Worm (Caenorhabditis elegans): ENCODE data around the gene mes-6.

mes-6 gene

ce11 chrIV:8511056-8511455 is at the start of gene mes-6:
TSS of gene mes-6 (plus strand) at chrIV:8511284.
- TF ChIP-seq unc-62 (GFP tag; optimal IDR thresholded peaks at IDR 0.05), result no peak

ce11 chrIV:8462376-8462775 is 48.7 kb upstream of the mes-6 start:
- no peak for TF ChIP-seq unc-62 (GFP tag; optimal IDR thresholded peaks at IDR 0.05)

ce11 chrIV:8463069-8463468 is 48.0 kb upstream of the mes-6 start:
- no peak for TF ChIP-seq unc-62 (GFP tag; optimal IDR thresholded peaks at IDR 0.05)

- TF ChIP-seq unc-62 (GFP tag; optimal IDR thresholded peaks at IDR 0.05), result no peak
These were observed 47.4 kb upstream of the mes-6 start, which contains the start of gene str-176 for ce11 chrIV:8463716-8464115. TSS of gene str-176 (minus strand) at chrIV:8463816.

DNA sequence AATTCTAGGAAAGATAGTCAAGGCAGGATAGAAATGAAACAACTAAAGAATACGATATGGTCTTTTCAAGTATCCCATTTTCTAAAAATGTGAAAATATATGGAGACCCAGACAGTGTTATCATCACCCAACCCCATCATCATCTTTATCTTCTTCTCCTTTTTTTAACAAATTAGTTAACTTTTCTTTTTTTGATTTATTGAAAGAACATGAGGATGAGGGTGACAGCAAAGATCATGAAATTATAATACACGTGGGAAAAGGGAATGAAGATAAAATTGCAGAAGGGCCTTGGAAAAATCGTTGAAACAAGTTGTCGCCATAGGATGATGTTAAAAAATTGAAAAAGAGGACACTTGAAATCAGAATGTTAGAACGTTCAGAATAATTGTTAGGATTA is 46.9 kb upstream of the mes-6 start:
- no peak for TF ChIP-seq unc-62 (GFP tag; optimal IDR thresholded peaks at IDR 0.05)

- no peak for TF ChIP-seq unc-62 (GFP tag; optimal IDR thresholded peaks at IDR 0.05)
These were observed 38.6 kb upstream of the mes-6 start, which contains the start of gene oat-1 for ce11 chrIV:8472493-8472892. TSS of gene oat-1 (minus strand) at chrIV:8472593.

DNA sequence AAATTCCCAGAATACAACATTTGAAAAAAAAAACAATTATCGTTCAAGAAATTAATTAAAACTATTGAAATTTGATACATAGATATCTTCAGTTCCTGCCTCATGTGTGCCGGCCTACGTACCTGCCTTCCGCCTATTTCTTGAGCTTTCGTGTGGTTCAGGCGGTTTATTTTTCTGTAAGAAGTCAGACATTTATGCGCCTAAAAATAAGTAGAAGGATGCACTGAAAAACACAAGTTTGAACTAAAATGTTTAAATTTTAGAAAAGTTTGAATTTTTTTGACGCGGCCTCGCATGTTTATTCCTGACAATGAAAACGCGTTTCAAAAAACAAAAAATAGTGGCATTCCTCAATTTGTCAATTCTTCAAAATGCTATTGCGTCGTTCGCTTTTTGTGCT is 37.3 kb upstream of the mes-6 start, which contains the start of gene C28C12.11:
TSS of gene C28C12.11 (plus strand) at position 301 of the 400 bp plus-strand sequence.
- no peak for TF ChIP-seq unc-62 (GFP tag; optimal IDR thresholded peaks at IDR 0.05)

DNA sequence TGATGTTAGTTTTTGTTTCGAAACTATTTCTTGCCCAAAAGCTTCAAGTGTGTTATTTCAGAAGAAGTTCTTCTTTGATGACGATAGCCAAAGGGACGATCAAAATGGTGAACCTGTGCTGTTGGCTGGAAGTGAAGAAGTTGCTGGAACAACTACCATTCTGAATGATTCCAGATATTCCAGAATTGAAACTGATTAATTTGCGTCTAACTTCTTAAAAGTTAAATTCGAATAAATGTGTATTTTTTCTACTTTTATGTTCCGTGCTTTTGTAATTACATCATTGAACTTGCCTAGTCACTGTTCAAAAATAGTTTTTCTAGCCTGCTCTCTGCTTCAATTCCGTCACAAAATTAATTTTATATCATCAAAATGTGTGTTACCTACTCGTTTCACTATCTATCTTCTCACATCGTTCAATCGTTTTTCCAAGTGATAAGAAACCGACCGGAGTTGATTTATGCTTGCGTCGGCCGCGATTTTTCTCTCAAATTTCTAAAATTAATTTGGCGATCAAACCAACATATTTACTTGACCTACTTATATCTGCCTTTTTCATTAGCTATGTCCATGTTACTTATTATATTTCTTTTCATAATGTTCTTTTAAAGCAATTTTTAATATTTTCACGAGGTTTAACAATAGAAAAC is 35.9 kb upstream of the mes-6 start:
- TF ChIP-seq unc-62 (GFP tag; optimal IDR thresholded peaks at IDR 0.05), result no peak

ce11 chrIV:8476166-8476565 is 34.9 kb upstream of the mes-6 start:
- TF ChIP-seq unc-62 (GFP tag; optimal IDR thresholded peaks at IDR 0.05), result no peak

DNA sequence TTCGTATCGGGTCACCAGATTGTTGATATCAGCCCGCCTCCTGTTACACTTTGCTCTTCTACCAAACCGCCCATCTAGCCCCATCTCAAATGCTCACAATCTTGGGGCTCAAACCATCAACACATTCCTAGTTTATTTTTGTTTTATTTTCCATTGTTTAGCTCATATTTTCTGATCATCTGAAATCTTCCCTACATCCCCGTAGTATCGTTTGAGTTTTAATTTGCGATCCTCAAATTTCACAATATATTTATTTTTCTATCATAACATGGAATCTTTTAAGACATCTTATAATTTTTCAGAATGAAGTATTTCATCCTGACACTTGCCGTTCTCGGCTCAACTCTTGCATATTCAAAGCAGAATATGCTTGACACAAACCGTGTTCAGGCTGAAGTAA is 34.2 kb upstream of the mes-6 start, which contains the start of gene spp-10:
TSS of gene spp-10 (plus strand) at position 301 of the 400 bp plus-strand sequence.
- no peak for TF ChIP-seq unc-62 (GFP tag; optimal IDR thresholded peaks at IDR 0.05)

ce11 chrIV:8478516-8478915 is 32.6 kb upstream of the mes-6 start:
- TF ChIP-seq unc-62 (GFP tag; optimal IDR thresholded peaks at IDR 0.05), result no peak

DNA sequence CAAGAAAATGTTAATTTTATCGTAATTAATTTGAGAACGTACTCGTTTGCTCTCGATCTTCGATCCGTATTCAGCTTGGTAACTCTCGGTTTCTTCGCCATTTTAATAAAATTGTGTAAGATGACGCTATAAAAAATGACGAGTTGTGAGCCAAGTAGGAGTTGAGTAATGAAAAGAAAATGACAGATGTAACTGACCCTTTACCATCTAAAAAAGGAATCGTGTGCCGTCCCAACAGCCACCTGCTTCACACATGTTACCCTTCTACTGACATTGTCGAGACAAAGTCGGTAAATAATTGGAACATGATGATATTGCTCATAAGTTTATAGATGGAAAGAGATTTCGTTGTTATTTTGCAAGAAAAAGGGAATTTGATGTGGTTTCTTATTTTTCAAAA is 31.7 kb upstream of the mes-6 start, which contains the start of gene hlh-12:
TSS of gene hlh-12 (minus strand) at position 101 of the 400 bp plus-strand sequence.
- TF ChIP-seq unc-62 (GFP tag; optimal IDR thresholded peaks at IDR 0.05), result no peak

ce11 chrIV:8481308-8481707 is 29.8 kb upstream of the mes-6 start, which contains the start of gene spp-8:
TSS of gene spp-8 (plus strand) at chrIV:8481664.
- no peak for TF ChIP-seq unc-62 (GFP tag; optimal IDR thresholded peaks at IDR 0.05)

ce11 chrIV:8487183-8487582 is 23.9 kb upstream of the mes-6 start, which contains the start of gene srlf-3:
TSS of gene srlf-3 (plus strand) at chrIV:8487483.
- TF ChIP-seq unc-62 (GFP tag; optimal IDR thresholded peaks at IDR 0.05), result no peak

ce11 chrIV:8488043-8488442 is 23.0 kb upstream of the mes-6 start:
- TF ChIP-seq unc-62 (GFP tag; optimal IDR thresholded peaks at IDR 0.05), result no peak

DNA sequence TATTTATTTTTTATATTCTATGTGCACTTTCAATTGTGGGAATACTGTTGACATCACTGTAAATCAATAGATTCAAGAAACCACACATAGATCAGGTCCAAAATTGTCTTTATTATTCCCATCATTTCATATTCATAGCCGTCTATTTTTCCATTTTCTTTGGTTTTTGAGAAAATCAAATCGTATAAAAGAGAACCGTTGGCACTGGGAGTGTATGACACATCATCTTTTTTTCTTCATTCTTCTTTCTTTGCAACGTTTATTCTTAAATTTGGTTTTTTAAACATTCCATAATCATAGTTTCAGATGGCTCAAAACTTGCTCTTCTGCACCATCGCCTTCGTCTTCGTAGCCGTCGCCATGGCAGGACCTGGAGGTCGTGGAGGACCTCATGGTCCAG is 21.2 kb upstream of the mes-6 start, which contains the start of gene srlf-2:
TSS of gene srlf-2 (plus strand) at position 301 of the 400 bp plus-strand sequence.
- no peak for TF ChIP-seq unc-62 (GFP tag; optimal IDR thresholded peaks at IDR 0.05)

DNA sequence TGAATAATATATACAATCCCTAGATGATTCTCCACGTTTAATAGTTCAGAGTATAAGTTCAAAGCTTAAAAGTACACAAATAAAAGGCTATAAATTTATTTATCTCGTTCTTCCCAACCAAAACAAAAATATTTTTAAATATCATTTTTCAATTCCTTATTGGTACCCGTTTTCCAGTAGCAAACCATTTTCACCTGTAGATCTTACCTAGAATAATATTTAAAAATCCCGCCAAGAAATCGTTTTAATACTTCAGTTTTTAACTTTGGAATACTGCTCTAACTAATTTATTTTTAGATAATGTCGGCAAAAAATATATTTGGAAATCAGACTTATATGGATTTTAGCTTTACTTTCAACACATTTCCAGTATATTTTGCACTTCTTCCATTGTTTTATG is 18.8 kb upstream of the mes-6 start, which contains the start of gene sru-7:
TSS of gene sru-7 (plus strand) at position 301 of the 400 bp plus-strand sequence.
- TF ChIP-seq unc-62 (GFP tag; optimal IDR thresholded peaks at IDR 0.05), result no peak
